Fruit fly (Drosophila melanogaster): ENCODE results near the gene CG14540.

The CG14540 gene

DNA sequence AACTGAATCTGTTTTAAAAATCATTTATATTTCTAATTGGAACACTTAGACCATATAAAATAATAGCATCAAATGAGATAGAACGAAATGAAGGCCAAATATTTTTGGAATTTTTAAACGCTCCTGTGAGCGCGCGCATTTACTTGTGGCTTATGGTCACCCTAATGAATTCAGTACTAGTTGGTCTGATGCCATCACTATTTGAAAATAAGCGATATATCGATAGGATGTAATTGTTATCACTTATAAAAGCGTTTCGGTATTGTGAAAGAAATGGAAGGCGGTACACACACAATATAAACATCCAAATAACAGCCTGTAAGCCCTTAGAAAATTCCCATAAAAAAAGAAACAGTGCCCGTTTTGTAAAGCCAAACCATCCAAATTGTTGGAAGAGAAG, 23.7 kb downstream of the CG14540 start, which contains the start of gene Nf1 (continued):
- TF ChIP-seq CG17802 (tag; optimal IDR thresholded peaks at IDR 0.05) (no peak), CG11456 (GFP tag; IDR thresholded peaks at IDR 0.05) (no peak), Usf (GFP tag; optimal IDR thresholded peaks at IDR 0.05) (no peak), chinmo (GFP tag; IDR thresholded peaks at IDR 0.05; ENCODE audit: partially characterized antibody) (peak; percentile 60; the same call in 1 of the 4 replicates), ab (GFP tag; optimal IDR thresholded peaks at IDR 0.05) (no peak), Deaf1 (tag; optimal IDR thresholded peaks at IDR 0.05) (no peak), CG4617 (GFP tag; optimal IDR thresholded peaks at IDR 0.05; ENCODE audit: borderline replicate concordance) (no peak), E2f2 (GFP tag; IDR thresholded peaks at IDR 0.05) (peak; percentile 98), br (optimal IDR thresholded peaks at IDR 0.05) (no peak), zen (tag; optimal IDR thresholded peaks at IDR 0.05) (peak; percentile 49), Opbp (GFP tag; IDR thresholded peaks at IDR 0.05; ENCODE audit: partially characterized antibody) (peak; percentile 94), CG12744 (GFP tag; optimal IDR thresholded peaks at IDR 0.05) (no peak), Mrtf (GFP tag; IDR thresholded peaks at IDR 0.05) (no peak), CG10147 (GFP tag; optimal IDR thresholded peaks at IDR 0.05) (no peak), al (GFP tag; IDR thresholded peaks at IDR 0.05) (no peak), tll (GFP tag; optimal IDR thresholded peaks at IDR 0.05) (no peak), CG16813 (GFP tag; IDR thresholded peaks at IDR 0.05; ENCODE audit: partially characterized antibody) (peak; percentile 83), ken (GFP tag; IDR thresholded peaks at IDR 0.05) (no peak), Vsx1 (GFP tag; optimal IDR thresholded peaks at IDR 0.05) (no peak), hth (optimal IDR thresholded peaks at IDR 0.05) (no peak), CG2129 (GFP tag; IDR thresholded peaks at IDR 0.05; ENCODE audit: partially characterized antibody) (peak; percentile 65; the same call in 1 of the 2 replicates), lilli (GFP tag; optimal IDR thresholded peaks at IDR 0.05) (no peak), CG1024 (GFP tag; IDR thresholded peaks at IDR 0.05) (no peak), trem (tag; optimal IDR thresholded peaks at IDR 0.05) (peak; percentile 78), insv (GFP tag; optimal IDR thresholded peaks at IDR 0.05) (no peak), GATAe (GFP tag; conservative IDR thresholded peaks at IDR 0.05) (no peak), ase (GFP tag; IDR thresholded peaks at IDR 0.05) (no peak), CG15514 (GFP tag; optimal IDR thresholded peaks at IDR 0.05) (peak; percentile 80), Lpt (GFP tag; optimal IDR thresholded peaks at IDR 0.05) (no peak), ftz-f1 (GFP tag; optimal IDR thresholded peaks at IDR 0.05) (no peak), esg (GFP tag; conservative IDR thresholded peaks at IDR 0.05) (no peak), nerfin-2 (GFP tag; IDR thresholded peaks at IDR 0.05; ENCODE audit: partially characterized antibody) (peak; percentile 61; the same call in 1 of the 2 replicates), onecut (GFP tag; IDR thresholded peaks at IDR 0.05) (no peak), Atf6 (GFP tag; IDR thresholded peaks at IDR 0.05) (no peak), odd (GFP tag; optimal IDR thresholded peaks at IDR 0.05) (no peak), Hand (GFP tag; optimal IDR thresholded peaks at IDR 0.05) (no peak), CG2202 (tag; optimal IDR thresholded peaks at IDR 0.05) (no peak), pros (GFP tag; optimal IDR thresholded peaks at IDR 0.05) (no peak), Tbp (GFP tag; optimal IDR thresholded peaks at IDR 0.05) (no peak), jing (GFP tag; optimal IDR thresholded peaks at IDR 0.05) (no peak), Chrac-16 (GFP tag; optimal IDR thresholded peaks at IDR 0.05) (peak; percentile 0), wdn (GFP tag; IDR thresholded peaks at IDR 0.05) (no peak), CG10267 (tag; optimal IDR thresholded peaks at IDR 0.05) (no peak), Ssrp (tag; optimal IDR thresholded peaks at IDR 0.05) (no peak), Myb (GFP tag; optimal IDR thresholded peaks at IDR 0.05) (peak; percentile 42), Dll (GFP tag; IDR thresholded peaks at IDR 0.05; ENCODE audit: partially characterized antibody) (peak; percentile 84), ham (GFP tag; IDR thresholded peaks at IDR 0.05) (no peak), fd3F (GFP tag; optimal IDR thresholded peaks at IDR 0.05) (no peak), CG9727 (GFP tag; optimal IDR thresholded peaks at IDR 0.05) (no peak), lola (GFP tag; optimal IDR thresholded peaks at IDR 0.05) (no peak), Rx (GFP tag; IDR thresholded peaks at IDR 0.05) (no peak)
